Worm (Caenorhabditis elegans) whole organism, late embryonic: Measurements from ENCODE around the gene gst-13.

Source experiments
- ahr-1 ChIP-seq: sonication (generic microtip); optimal IDR thresholded peaks from 2 replicates; lab custom pipeline; 2016; ENCODE audit warnings: missing genetic modification characterization, missing compliant biosample characterization
- ama-1 ChIP-seq: fragments of 150-350 bp; optimal IDR thresholded peaks from 2 replicates; lab custom pipeline; 2014
- ets-4 ChIP-seq: sonication (generic microtip); optimal IDR thresholded peaks from 2 replicates; lab custom pipeline; 2016; ENCODE audit warnings: missing genetic modification characterization, missing compliant biosample characterization
- lim-6 ChIP-seq: sonication (generic microtip); optimal IDR thresholded peaks from 2 replicates; lab custom pipeline; 2016; ENCODE audit warnings: missing genetic modification characterization, missing compliant biosample characterization
- nhr-11 ChIP-seq: fragments of 150-350 bp; optimal IDR thresholded peaks from 2 replicates; lab custom pipeline; 2014; ENCODE audit warnings: missing biosample characterization, missing genetic modification characterization
- pag-3 ChIP-seq: sonication (generic microtip); optimal IDR thresholded peaks from 2 replicates; lab custom pipeline; 2016; ENCODE audit warnings: missing compliant biosample characterization, missing genetic modification characterization, borderline replicate concordance
- pha-4 ChIP-seq: fragments of 150-350 bp; optimal IDR thresholded peaks from 2 replicates; lab custom pipeline; 2018; ENCODE audit warnings: missing biosample characterization, missing genetic modification reagents, missing genetic modification characterization
- pqm-1 ChIP-seq: sonication (generic microtip); optimal IDR thresholded peaks from 2 replicates; lab custom pipeline; 2016; ENCODE audit warnings: missing genetic modification characterization, missing compliant biosample characterization
- rnt-1 ChIP-seq: sonication (generic microtip); optimal IDR thresholded peaks from 2 replicates; lab custom pipeline; 2016; ENCODE audit warnings: missing genetic modification characterization, missing compliant biosample characterization

- TF ChIP-seq pha-4 (tag; lab: Kevin White, UChicago) (no peak), pqm-1 (tag; lab: Kevin White, UChicago) (no peak), ama-1 (lab: Kevin White, UChicago) (no peak), nhr-11 (tag; lab: Kevin White, UChicago) (no peak), ets-4 (tag; lab: Kevin White, UChicago) (no peak), rnt-1 (no peak), pag-3 (tag; lab: Kevin White, UChicago) (no peak), ahr-1 (tag; lab: Kevin White, UChicago) (no peak), lim-6 (no peak)
Measured at ce11 chrII:9250422-9250821, 19.2 kb downstream of the gst-13 start, which contains the start of gene T26C5.4.
